Worm (Caenorhabditis elegans): ENCODE measurements around the gene hut-1.

hut-1 gene

ce11 chrIII:12686457-12687250 lies 24.7 kb upstream of the hut-1 start:
- no peak for TF ChIP-seq hnd-1 (tag; optimal IDR thresholded peaks at IDR 0.05)
- TF ChIP-seq ama-1 (optimal IDR thresholded peaks at IDR 0.05), result peak; percentile 34

ce11 chrIII:12687382-12687781 lies 24.0 kb upstream of the hut-1 start:
- TF ChIP-seq sea-1 (GFP tag; conservative IDR thresholded peaks at IDR 0.05) (no peak), tbx-37 (GFP tag; conservative IDR thresholded peaks at IDR 0.05) (no peak), ceh-13 (GFP tag; optimal IDR thresholded peaks at IDR 0.05) (no peak), hnd-1 (tag; optimal IDR thresholded peaks at IDR 0.05) (no peak), ama-1 (optimal IDR thresholded peaks at IDR 0.05) (no peak), tra-4 (tag; optimal IDR thresholded peaks at IDR 0.05) (no peak), ets-7 (tag; optimal IDR thresholded peaks at IDR 0.05) (no peak), hmg-4 (GFP tag; optimal IDR thresholded peaks at IDR 0.05) (no peak), F13C5.2 (tag; optimal IDR thresholded peaks at IDR 0.05) (no peak)

ce11 chrIII:12687872-12688375 lies 23.4 kb upstream of the hut-1 start, which contains the start of the genes rsp-3 and spin-4:
Gene rsp-3 (minus strand): TSS chrIII:12687922.
Gene spin-4 (plus strand): TSS chrIII:12688318.
- no peak for TF ChIP-seq ceh-13 (GFP tag; optimal IDR thresholded peaks at IDR 0.05)
- peak; percentile 28 for TF ChIP-seq F13C5.2 (tag; optimal IDR thresholded peaks at IDR 0.05)
- no peak for TF ChIP-seq tra-4 (tag; optimal IDR thresholded peaks at IDR 0.05)
- no peak for TF ChIP-seq tbx-37 (GFP tag; conservative IDR thresholded peaks at IDR 0.05)

- no peak for TF ChIP-seq hnd-1 (tag; optimal IDR thresholded peaks at IDR 0.05)
- no peak for TF ChIP-seq scrt-1 (GFP tag; IDR thresholded peaks at IDR 0.05)
- TF ChIP-seq aly-1 (tag; optimal IDR thresholded peaks at IDR 0.05), result no peak
- TF ChIP-seq sea-1 (GFP tag; conservative IDR thresholded peaks at IDR 0.05), result no peak
- no peak for TF ChIP-seq tbx-37 (GFP tag; conservative IDR thresholded peaks at IDR 0.05)
- no peak for TF ChIP-seq hmg-4 (GFP tag; optimal IDR thresholded peaks at IDR 0.05)
Observed at ce11 chrIII:12697591-12697990, 13.8 kb upstream of the hut-1 start.

ce11 chrIII:12699194-12699593 lies 12.2 kb upstream of the hut-1 start, which contains the start of gene sas-1:
Gene sas-1 (plus strand): TSS chrIII:12699494.
- no peak for TF ChIP-seq tra-4 (tag; optimal IDR thresholded peaks at IDR 0.05)

ce11 chrIII:12702375-12702774 lies 9.0 kb upstream of the hut-1 start:
- TF ChIP-seq hmbx-1 (tag; optimal IDR thresholded peaks at IDR 0.05) (no peak), ceh-36 (tag; optimal IDR thresholded peaks at IDR 0.05) (no peak), ceh-13 (GFP tag; optimal IDR thresholded peaks at IDR 0.05) (no peak), aly-1 (tag; optimal IDR thresholded peaks at IDR 0.05) (no peak), scrt-1 (GFP tag; IDR thresholded peaks at IDR 0.05) (no peak), sea-1 (GFP tag; conservative IDR thresholded peaks at IDR 0.05) (no peak), hmg-4 (GFP tag; optimal IDR thresholded peaks at IDR 0.05) (no peak), flt-1 (GFP tag; IDR thresholded peaks at IDR 0.05) (no peak), ama-1 (optimal IDR thresholded peaks at IDR 0.05) (no peak), ets-7 (tag; optimal IDR thresholded peaks at IDR 0.05) (no peak), tra-4 (tag; optimal IDR thresholded peaks at IDR 0.05) (no peak), pes-1 (GFP tag; IDR thresholded peaks at IDR 0.05) (no peak), B0310.2 (tag; optimal IDR thresholded peaks at IDR 0.05) (no peak)

ce11 chrIII:12703237-12703636 lies 8.1 kb upstream of the hut-1 start:
- TF ChIP-seq sea-1 (GFP tag; conservative IDR thresholded peaks at IDR 0.05) (no peak), F13C5.2 (tag; optimal IDR thresholded peaks at IDR 0.05) (no peak), aly-1 (tag; optimal IDR thresholded peaks at IDR 0.05) (no peak), ets-7 (tag; optimal IDR thresholded peaks at IDR 0.05) (no peak), pes-1 (GFP tag; IDR thresholded peaks at IDR 0.05) (no peak), hnd-1 (tag; optimal IDR thresholded peaks at IDR 0.05) (no peak), ama-1 (optimal IDR thresholded peaks at IDR 0.05) (no peak)

ce11 chrIII:12711682-12712081 lies 322 bp downstream of the hut-1 start:
- no peak for TF ChIP-seq ceh-36 (tag; optimal IDR thresholded peaks at IDR 0.05)
- TF ChIP-seq tbx-11 (GFP tag; IDR thresholded peaks at IDR 0.05), result no peak
- TF ChIP-seq pes-1 (GFP tag; IDR thresholded peaks at IDR 0.05), result no peak
- TF ChIP-seq sea-1 (GFP tag; conservative IDR thresholded peaks at IDR 0.05), result no peak
- TF ChIP-seq ets-7 (tag; optimal IDR thresholded peaks at IDR 0.05), result no peak
- no peak for TF ChIP-seq hmbx-1 (tag; optimal IDR thresholded peaks at IDR 0.05)
- no peak for TF ChIP-seq aly-1 (tag; optimal IDR thresholded peaks at IDR 0.05)
- TF ChIP-seq scrt-1 (GFP tag; IDR thresholded peaks at IDR 0.05), result no peak
- TF ChIP-seq ama-1 (optimal IDR thresholded peaks at IDR 0.05), result no peak
- TF ChIP-seq B0310.2 (tag; optimal IDR thresholded peaks at IDR 0.05), result no peak
- TF ChIP-seq flt-1 (GFP tag; IDR thresholded peaks at IDR 0.05), result no peak
- no peak for TF ChIP-seq F13C5.2 (tag; optimal IDR thresholded peaks at IDR 0.05)
- TF ChIP-seq ceh-13 (GFP tag; optimal IDR thresholded peaks at IDR 0.05), result no peak
- no peak for TF ChIP-seq hnd-1 (tag; optimal IDR thresholded peaks at IDR 0.05)
- no peak for TF ChIP-seq tbx-37 (GFP tag; conservative IDR thresholded peaks at IDR 0.05)
- TF ChIP-seq tra-4 (tag; optimal IDR thresholded peaks at IDR 0.05), result no peak
- no peak for TF ChIP-seq hmg-4 (GFP tag; optimal IDR thresholded peaks at IDR 0.05)

Data from whole organism, early embryonic.